Fruit fly (Drosophila melanogaster): ENCODE data around the gene CG14683.

CG14683 gene

DNA sequence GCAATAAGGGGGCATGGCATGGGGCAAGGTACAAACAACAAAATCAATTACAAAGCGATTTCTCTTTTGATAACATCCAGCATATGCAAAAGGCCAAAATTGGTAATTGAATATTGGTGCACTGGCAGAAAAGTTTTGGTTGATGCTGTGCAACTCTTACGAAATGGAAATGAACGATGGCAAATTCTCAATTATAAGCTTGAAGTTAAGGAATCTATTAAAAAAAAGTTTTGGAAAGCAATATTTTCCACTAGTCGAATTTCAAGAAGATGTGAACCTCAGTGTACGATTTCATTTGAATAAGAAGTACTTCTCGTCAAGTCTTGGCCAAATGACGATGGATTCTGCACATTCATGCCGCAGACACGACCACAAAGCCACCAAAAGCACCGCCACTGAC is 40.5 kb upstream of the CG14683 start (continued):
- TF ChIP-seq CG15514 (GFP tag; optimal IDR thresholded peaks at IDR 0.05), result no peak
- TF ChIP-seq zfh2 (GFP tag; optimal IDR thresholded peaks at IDR 0.05), result no peak
- TF ChIP-seq Hmr (GFP tag; optimal IDR thresholded peaks at IDR 0.05), result no peak
- no peak for TF ChIP-seq Asciz (GFP tag; optimal IDR thresholded peaks at IDR 0.05)
- 0 out of 2 replicates have a peak, but pooled peaks have one; percentile 27 for TF ChIP-seq ssp (GFP tag; IDR thresholded peaks at IDR 0.05)
- TF ChIP-seq Rx (GFP tag; IDR thresholded peaks at IDR 0.05), result no peak
- peak; percentile 29; the same call in 1 of the 2 replicates for TF ChIP-seq Rfx (GFP tag; IDR thresholded peaks at IDR 0.05)
- TF ChIP-seq CG8281 (tag; optimal IDR thresholded peaks at IDR 0.05), result no peak
- TF ChIP-seq CG5245 (GFP tag; optimal IDR thresholded peaks at IDR 0.05), result peak; percentile 31
- TF ChIP-seq HLH3B (GFP tag; IDR thresholded peaks at IDR 0.05), result peak; percentile 30; the same call in 1 of the 2 replicates
- no peak for TF ChIP-seq fd3F (GFP tag; optimal IDR thresholded peaks at IDR 0.05)
- peak; percentile 40; the same call in 1 of the 2 replicates for TF ChIP-seq sisA (GFP tag; IDR thresholded peaks at IDR 0.05)
- TF ChIP-seq CG14710 (tag; optimal IDR thresholded peaks at IDR 0.05), result peak; percentile 23
- TF ChIP-seq CG15696 (tag; optimal IDR thresholded peaks at IDR 0.05), result no peak
- TF ChIP-seq fd102C (GFP tag; optimal IDR thresholded peaks at IDR 0.05), result no peak
- TF ChIP-seq CG12104 (GFP tag; optimal IDR thresholded peaks at IDR 0.05), result no peak
- TF ChIP-seq BtbVII (GFP tag; optimal IDR thresholded peaks at IDR 0.05), result no peak
- TF ChIP-seq ems (GFP tag; optimal IDR thresholded peaks at IDR 0.05), result no peak
- no peak for TF ChIP-seq Oaz (GFP tag; IDR thresholded peaks at IDR 0.05)
- TF ChIP-seq NFAT (GFP tag; IDR thresholded peaks at IDR 0.05), result no peak
- TF ChIP-seq sug (tag; optimal IDR thresholded peaks at IDR 0.05), result no peak
- no peak for TF ChIP-seq CG12219 (GFP tag; optimal IDR thresholded peaks at IDR 0.05)
- TF ChIP-seq H15 (GFP tag; IDR thresholded peaks at IDR 0.05), result 0 out of 3 replicates have a peak, but pooled peaks have one; percentile 19
- no peak for TF ChIP-seq D19B (GFP tag; optimal IDR thresholded peaks at IDR 0.05)
- peak; percentile 9; the same call in 1 of the 3 replicates for TF ChIP-seq Aef1 (GFP tag; IDR thresholded peaks at IDR 0.05)
- no peak for TF ChIP-seq CG33557 (GFP tag; optimal IDR thresholded peaks at IDR 0.05)
- no peak for TF ChIP-seq D (optimal IDR thresholded peaks at IDR 0.05)
- TF ChIP-seq D (GFP tag; optimal IDR thresholded peaks at IDR 0.05), result no peak
- TF ChIP-seq bigmax (GFP tag; optimal IDR thresholded peaks at IDR 0.05), result no peak
- no peak for TF ChIP-seq Vsx1 (GFP tag; optimal IDR thresholded peaks at IDR 0.05)
- TF ChIP-seq CG16779 (GFP tag; IDR thresholded peaks at IDR 0.05), result no peak
- no peak for TF ChIP-seq CG34224 (GFP tag; IDR thresholded peaks at IDR 0.05; ENCODE audit: partially characterized antibody)
- TF ChIP-seq gfzf (GFP tag; optimal IDR thresholded peaks at IDR 0.05), result no peak
- no peak for TF ChIP-seq CG7357 (GFP tag; IDR thresholded peaks at IDR 0.05)
- no peak for TF ChIP-seq CG1529 (GFP tag; optimal IDR thresholded peaks at IDR 0.05)
- no peak for TF ChIP-seq her (GFP tag; optimal IDR thresholded peaks at IDR 0.05)
- TF ChIP-seq HLH4C (GFP tag; IDR thresholded peaks at IDR 0.05; ENCODE audit: partially characterized antibody), result no peak
- TF ChIP-seq wor (GFP tag; IDR thresholded peaks at IDR 0.05), result no peak
- TF ChIP-seq kay (GFP tag; optimal IDR thresholded peaks at IDR 0.05), result no peak
- no peak for TF ChIP-seq CTCF (GFP tag; optimal IDR thresholded peaks at IDR 0.05)
- TF ChIP-seq aop (GFP tag; IDR thresholded peaks at IDR 0.05), result no peak
- TF ChIP-seq Hr39 (optimal IDR thresholded peaks at IDR 0.05), result no peak
- TF ChIP-seq sqz (GFP tag; optimal IDR thresholded peaks at IDR 0.05), result no peak
- TF ChIP-seq CG11504 (tag; optimal IDR thresholded peaks at IDR 0.05), result peak; percentile 40
- TF ChIP-seq E2f2 (GFP tag; IDR thresholded peaks at IDR 0.05), result no peak
- TF ChIP-seq CG18599 (GFP tag; optimal IDR thresholded peaks at IDR 0.05), result no peak
- no peak for TF ChIP-seq CG3838 (GFP tag; optimal IDR thresholded peaks at IDR 0.05)
- peak; percentile 4 for TF ChIP-seq jumu (GFP tag; optimal IDR thresholded peaks at IDR 0.05)
- 0 out of 2 replicates have a peak, but pooled peaks have one; percentile 23 for TF ChIP-seq Drgx (GFP tag; IDR thresholded peaks at IDR 0.05)
- TF ChIP-seq Atf3 (GFP tag; optimal IDR thresholded peaks at IDR 0.05), result no peak
- peak; percentile 7 to 32 for TF ChIP-seq dpn (GFP tag; optimal IDR thresholded peaks at IDR 0.05)
- no peak for TF ChIP-seq Abd-B (GFP tag; optimal IDR thresholded peaks at IDR 0.05)
- no peak for TF ChIP-seq CG12236 (GFP tag; optimal IDR thresholded peaks at IDR 0.05)

Data from whole organism, embryonic.